Fruit fly (Drosophila melanogaster) S2 (cell line): ENCODE measurements around the gene CG4133.

Experiments used
- CG8478 ChIP-seq: fragments of >200 bp; optimal IDR thresholded peaks from 2 replicates; lab custom pipeline; 2018
- CTCF ChIP-seq, 2 experiments: fragments of >200 bp; optimal IDR thresholded peaks; 2 replicates each; lab custom pipeline; 2018

dm6 chr2L:506443-506842, 51.1 kb downstream of the CG4133 start:
- TF ChIP-seq CTCF (optimal IDR thresholded peaks at IDR 0.05; lab: Kevin White, UChicago) (no peak), CG8478 (lab: Kevin White, UChicago) (no peak)
